Worm (Caenorhabditis elegans) whole organism, L4/young adult: ENCODE data around the gene T25E12.16.

Experiments used
- W03F9.2 ChIP-seq: fragments of 150-350 bp; optimal IDR thresholded peaks from 2 replicates; lab custom pipeline; 2014; ENCODE audit warnings: missing biosample characterization, missing genetic modification characterization
- dao-5 ChIP-seq: sonication (generic microtip); optimal IDR thresholded peaks from 2 replicates; lab custom pipeline; 2016; ENCODE audit warnings: missing genotype, missing genetic modification characterization, moderate library complexity, missing compliant biosample characterization
- him-1 ChIP-seq: sonication (generic microtip); optimal IDR thresholded peaks from 2 replicates; lab custom pipeline; 2016; ENCODE audit warnings: missing genotype, missing genetic modification reagents, missing genetic modification characterization, missing compliant biosample characterization

Gene T25E12.16

DNA sequence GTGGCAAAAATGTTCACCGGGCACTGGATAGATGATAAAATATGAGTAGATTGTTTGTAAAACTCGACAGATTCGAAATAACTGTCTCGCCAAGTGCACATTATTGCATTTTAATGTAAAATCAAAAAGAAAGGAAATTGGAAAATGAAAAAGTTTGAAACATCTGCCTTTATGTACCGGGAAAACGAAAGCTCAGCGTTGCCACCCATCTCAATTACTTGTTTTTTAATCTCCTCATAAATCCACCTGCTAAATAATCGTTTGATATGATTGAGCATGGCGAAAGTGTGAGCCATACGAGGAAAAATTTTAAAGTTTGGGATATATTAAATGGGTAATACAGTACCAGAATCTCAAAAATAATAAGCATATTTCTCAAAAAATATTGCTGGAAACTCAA, 17.0 kb downstream of the T25E12.16 start, which contains the start of gene srh-137:
Gene srh-137 (minus strand): TSS at position 101 of the 400 bp plus-strand sequence.
- TF ChIP-seq dao-5 (tag; lab: Kevin White, UChicago), result no peak
- TF ChIP-seq W03F9.2 (tag; lab: Kevin White, UChicago), result no peak
- TF ChIP-seq him-1 (tag; lab: Kevin White, UChicago), result no peak

DNA sequence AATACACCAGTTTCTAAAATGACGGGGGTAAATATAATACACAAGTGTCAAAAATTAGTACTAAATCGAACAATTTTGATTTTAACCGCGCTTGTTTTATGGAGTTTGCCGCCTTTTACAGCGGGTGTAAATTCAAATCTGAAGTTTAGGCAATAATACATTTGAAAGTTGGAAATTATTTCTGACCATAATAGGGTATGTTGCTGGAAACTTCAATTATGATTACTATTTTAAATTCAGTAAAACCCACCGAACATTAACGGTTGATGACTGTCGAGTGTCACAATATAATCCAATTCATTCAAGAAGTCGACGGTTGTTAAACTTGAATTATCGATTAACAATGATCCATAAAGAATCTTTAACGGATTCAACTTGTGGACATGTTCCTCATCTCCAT, 19.8 kb downstream of the T25E12.16 start:
- no peak for TF ChIP-seq him-1 (tag; lab: Kevin White, UChicago)
- no peak for TF ChIP-seq W03F9.2 (tag; lab: Kevin White, UChicago)
- TF ChIP-seq dao-5 (tag; lab: Kevin White, UChicago), result no peak

DNA sequence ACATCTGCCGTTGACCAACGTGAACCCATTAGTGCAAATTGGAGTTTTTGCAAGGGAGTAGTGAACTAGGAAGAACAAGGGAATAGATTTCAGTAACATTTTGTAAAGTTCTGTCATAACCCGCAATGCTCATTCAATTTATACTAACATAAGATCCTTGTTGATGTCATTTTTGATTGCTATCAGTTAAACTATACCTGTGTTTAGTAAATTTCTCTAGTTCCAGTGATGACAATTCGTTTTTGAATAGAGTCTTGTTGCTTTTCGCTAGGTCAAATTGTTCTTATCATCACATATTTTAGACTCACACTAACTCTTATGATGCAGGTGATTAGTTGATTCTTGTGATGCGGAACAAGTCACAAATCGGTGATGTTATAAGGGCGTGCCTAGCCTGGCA, 27.0 kb downstream of the T25E12.16 start, which contains the start of gene clec-9:
Gene clec-9 (minus strand): TSS at position 101 of the 400 bp plus-strand sequence.
- TF ChIP-seq dao-5 (tag; lab: Kevin White, UChicago) (no peak), W03F9.2 (tag; lab: Kevin White, UChicago) (no peak), him-1 (tag; lab: Kevin White, UChicago) (no peak)

DNA sequence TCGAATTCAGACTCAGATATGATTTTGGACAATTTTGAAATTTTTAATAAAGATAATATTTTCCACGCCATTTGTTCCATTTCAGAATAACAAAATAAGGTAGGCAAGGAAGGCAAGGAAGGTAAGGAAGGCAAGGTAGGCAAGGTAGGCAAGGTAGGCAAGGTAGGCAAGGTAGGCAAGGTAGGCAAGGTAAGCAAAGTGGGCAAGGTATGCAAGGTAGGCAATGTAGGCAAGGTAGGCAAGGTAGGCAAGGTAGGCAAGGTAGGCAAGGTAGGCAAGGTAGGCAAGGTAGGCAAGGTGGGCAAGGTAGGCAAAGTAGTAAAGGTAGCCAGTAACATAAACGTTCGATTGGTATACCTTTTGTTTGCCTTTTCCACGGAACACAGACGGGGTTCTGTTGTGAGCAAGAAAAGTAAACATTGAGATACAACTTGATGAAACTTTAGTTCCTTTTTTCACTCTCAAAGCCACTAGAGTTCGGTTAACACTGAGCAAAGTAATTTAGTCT, 33.8 kb downstream of the T25E12.16 start, which contains the start of gene Y70C5C.1:
Gene Y70C5C.1 (plus strand): TSS at position 458 of the 508 bp plus-strand sequence.
- TF ChIP-seq W03F9.2 (tag; lab: Kevin White, UChicago), result no peak
- no peak for TF ChIP-seq him-1 (tag; lab: Kevin White, UChicago)
- no peak for TF ChIP-seq dao-5 (tag; lab: Kevin White, UChicago)

DNA sequence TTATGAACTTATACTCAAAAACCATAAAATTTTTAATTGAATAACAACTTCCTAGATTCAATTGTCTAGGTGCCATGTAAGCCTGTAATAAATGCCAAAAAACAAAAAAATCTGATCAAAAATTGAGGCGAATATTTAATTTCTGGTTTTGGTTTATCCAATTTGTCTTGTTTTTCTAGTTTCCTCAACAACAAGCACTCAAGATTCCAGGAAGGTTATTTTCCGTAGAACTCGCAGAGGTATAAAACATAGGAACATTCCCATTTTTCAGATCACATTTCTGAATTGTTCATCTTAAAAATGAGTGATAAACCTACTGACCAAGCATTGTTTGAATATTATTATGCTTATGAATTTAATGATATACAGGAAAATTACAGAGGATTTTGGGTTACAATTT, 36.4 kb downstream of the T25E12.16 start, which contains the start of gene srw-41:
Gene srw-41 (plus strand): TSS at position 301 of the 400 bp plus-strand sequence.
- no peak for TF ChIP-seq dao-5 (tag; lab: Kevin White, UChicago)
- no peak for TF ChIP-seq him-1 (tag; lab: Kevin White, UChicago)
- no peak for TF ChIP-seq W03F9.2 (tag; lab: Kevin White, UChicago)

DNA sequence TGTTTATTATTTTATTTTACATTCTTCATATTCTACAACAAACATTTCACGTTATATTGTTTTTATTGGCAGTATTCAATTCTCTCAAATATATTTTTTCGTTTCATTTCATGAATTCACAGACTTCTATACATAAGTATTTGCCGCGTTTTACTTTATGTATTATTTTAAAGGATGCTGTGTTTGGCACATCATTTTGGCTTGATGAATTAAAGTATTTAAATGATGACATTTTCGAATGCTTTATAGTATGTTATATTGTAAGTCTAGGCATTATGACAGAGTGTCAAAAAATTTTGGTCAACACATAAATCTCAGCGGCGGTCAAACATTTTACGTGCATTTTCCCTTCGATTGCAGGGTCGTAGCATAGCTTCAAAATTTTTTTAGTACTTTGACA, 38.1 kb downstream of the T25E12.16 start:
- no peak for TF ChIP-seq dao-5 (tag; lab: Kevin White, UChicago)
- no peak for TF ChIP-seq him-1 (tag; lab: Kevin White, UChicago)
- TF ChIP-seq W03F9.2 (tag; lab: Kevin White, UChicago), result no peak

DNA sequence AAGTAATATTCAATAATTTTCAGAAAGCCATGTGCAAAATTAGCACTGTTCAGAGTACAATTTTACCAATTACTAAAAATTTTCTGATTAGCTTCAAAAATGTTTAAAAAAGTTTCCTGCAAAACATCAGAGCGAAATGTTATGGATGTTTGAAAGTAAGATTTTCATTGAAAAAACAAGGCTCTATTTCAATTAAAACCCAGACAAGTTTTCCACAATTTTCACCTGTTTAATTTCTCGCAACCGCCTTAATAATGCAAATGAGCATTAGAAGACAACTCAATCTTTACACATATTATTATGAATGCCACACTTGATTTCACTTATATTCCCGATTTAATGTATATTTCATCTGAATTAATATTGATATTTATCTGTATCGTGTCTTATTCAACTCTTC, 39.0 kb downstream of the T25E12.16 start, which contains the start of gene srz-101:
Gene srz-101 (plus strand): TSS at position 301 of the 400 bp plus-strand sequence.
- TF ChIP-seq dao-5 (tag; lab: Kevin White, UChicago), result no peak
- no peak for TF ChIP-seq him-1 (tag; lab: Kevin White, UChicago)
- no peak for TF ChIP-seq W03F9.2 (tag; lab: Kevin White, UChicago)

DNA sequence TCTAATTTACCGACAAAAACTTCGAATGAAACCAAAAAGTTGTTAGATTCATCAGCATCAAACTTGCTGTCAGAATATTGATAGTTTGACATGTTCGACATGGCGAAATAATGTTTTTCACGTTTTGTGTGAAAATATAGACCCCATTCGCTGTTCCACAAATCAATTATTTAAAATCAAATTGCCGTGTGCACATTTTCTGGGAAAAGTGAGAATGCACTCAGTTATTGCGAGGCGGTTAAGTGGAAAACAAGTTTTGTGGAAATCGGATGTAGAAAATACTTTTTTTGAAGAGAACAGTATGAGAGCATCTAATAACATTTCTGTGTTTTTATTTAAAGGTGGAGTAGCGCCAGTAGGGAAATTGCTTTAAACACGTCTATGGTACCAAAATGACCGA, 39.8 kb downstream of the T25E12.16 start, which contains the start of gene srw-42:
Gene srw-42 (minus strand): TSS at position 101 of the 400 bp plus-strand sequence.
- no peak for TF ChIP-seq dao-5 (tag; lab: Kevin White, UChicago)
- TF ChIP-seq W03F9.2 (tag; lab: Kevin White, UChicago), result no peak
- TF ChIP-seq him-1 (tag; lab: Kevin White, UChicago), result no peak

DNA sequence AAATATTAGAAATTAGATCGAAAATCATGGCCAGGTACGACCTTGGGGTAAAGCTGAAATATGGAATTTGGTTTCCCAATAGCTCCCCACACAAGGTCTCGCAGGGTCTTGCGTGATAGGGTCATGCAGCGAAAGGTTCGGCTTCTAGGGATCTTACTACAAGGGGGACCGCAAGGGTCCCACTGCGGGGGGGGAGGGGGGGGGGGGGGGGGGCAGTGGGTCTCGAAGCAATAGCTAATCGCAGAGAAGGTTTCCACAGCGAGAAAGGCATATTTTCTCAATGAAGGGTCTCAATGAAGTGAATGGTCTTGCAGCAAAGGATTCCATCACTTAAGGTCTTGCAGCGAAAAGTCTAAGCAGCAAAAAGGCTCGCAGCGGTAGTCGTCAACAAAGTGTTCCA, 40.6 kb downstream of the T25E12.16 start:
- no peak for TF ChIP-seq him-1 (tag; lab: Kevin White, UChicago)
- no peak for TF ChIP-seq dao-5 (tag; lab: Kevin White, UChicago)
- TF ChIP-seq W03F9.2 (tag; lab: Kevin White, UChicago), result no peak

DNA sequence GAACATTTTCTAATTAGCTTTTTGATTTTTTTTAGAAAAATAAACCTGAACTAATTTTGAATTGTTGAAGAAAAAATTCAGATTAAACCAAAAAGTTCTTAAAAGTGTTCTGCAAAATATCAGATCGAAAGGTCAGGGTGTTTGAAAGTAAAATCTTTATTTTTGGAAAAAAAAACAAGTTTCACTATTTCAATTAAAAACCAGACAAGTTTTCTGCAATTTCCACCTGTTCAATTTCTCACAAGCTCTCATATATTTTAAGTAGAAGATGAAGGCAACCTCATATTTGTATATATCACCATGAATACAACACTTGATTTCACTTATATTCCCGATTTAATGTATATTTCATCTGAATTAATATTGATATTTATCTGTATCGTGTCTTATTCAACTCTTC, 46.4 kb downstream of the T25E12.16 start, which contains the start of gene srz-102:
Gene srz-102 (plus strand): TSS at position 301 of the 400 bp plus-strand sequence.
- TF ChIP-seq W03F9.2 (tag; lab: Kevin White, UChicago) (no peak), him-1 (tag; lab: Kevin White, UChicago) (no peak), dao-5 (tag; lab: Kevin White, UChicago) (no peak)

DNA sequence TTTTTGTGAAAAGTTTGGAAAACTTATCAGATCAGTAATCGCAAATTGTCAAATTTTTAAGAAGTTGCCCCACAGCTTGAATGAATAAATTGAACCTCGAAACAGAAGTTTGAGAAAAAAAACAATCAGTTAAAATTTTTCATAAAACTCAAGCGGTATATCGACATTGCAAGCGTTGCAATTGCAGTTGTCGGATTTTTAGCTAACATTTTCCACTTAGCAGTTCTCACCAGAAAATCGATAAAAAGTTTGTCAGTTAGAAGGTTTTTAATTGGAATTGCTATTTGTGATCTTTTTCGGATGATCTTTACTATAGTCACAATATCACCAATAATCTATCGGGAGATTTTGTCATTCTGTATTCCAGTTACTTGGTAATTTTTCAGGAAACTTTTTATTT, 47.9 kb downstream of the T25E12.16 start, which contains the start of gene srw-43:
Gene srw-43 (plus strand): TSS at position 301 of the 400 bp plus-strand sequence.
- no peak for TF ChIP-seq him-1 (tag; lab: Kevin White, UChicago)
- no peak for TF ChIP-seq dao-5 (tag; lab: Kevin White, UChicago)
- TF ChIP-seq W03F9.2 (tag; lab: Kevin White, UChicago), result no peak

DNA sequence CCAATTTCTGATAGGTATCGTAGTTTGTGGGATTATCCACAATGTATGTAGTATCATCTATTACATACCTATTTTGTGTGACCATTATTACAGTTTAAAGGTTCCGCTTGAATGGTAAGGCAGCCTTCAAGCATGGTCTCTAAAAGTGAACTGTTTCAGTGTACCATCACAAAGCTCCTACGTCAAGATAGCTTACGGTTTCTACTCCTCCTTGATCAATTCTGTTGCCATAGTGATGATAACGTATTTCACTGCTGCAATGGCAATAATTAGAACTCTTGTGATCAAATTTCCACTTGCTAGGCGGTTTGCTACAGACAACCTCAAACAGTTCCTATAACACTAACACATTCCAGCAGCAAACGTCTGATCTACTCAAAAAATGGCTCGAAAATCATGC, 50.2 kb downstream of the T25E12.16 start:
- TF ChIP-seq dao-5 (tag; lab: Kevin White, UChicago), result no peak
- no peak for TF ChIP-seq him-1 (tag; lab: Kevin White, UChicago)
- TF ChIP-seq W03F9.2 (tag; lab: Kevin White, UChicago), result no peak
